Fruit fly (Drosophila melanogaster): ENCODE data around the gene CG14609.

Gene CG14609

DNA sequence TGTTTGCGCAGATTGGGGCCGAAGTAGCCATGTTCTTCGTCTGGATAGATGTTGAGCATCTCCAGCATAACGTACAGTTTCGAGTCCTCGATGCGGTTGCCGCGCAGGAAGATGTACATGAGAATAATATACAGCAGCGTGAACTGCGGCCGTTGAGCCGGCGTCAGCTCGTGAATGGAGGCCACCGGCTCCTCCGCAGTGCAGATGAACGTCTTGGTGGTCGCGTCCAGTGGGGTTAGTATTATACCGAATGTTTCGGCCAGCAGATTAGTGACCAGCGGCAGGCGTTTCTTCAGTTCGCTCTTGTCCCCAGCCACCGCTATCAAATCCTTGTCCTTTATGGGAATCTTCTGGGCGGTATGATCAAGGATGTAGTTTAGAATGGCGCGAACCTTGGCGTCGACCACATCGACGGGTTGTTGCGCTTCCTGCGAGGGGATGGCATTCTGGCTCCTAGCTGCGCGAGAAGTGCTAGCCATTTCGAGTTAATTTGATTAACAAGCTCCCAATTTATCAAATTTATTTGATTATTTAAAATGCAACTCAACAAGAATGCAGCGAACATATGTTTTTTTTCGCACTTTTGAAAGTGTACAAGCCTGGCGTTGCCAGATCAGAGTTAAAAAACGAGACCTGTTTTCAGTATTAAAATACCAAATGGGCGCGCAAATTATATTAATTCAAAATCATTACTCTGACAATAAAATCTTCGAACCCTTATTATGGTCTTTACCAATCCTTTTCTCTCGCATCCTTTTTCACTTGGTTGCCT lies 46.0 kb upstream of the CG14609 start, which contains the start of gene MAGE (continued):
- TF ChIP-seq pum (GFP tag; optimal IDR thresholded peaks at IDR 0.05) = no peak
- no peak for TF ChIP-seq dan (GFP tag; IDR thresholded peaks at IDR 0.05)
- TF ChIP-seq bowl (GFP tag; IDR thresholded peaks at IDR 0.05) = no peak
- TF ChIP-seq ab (GFP tag; optimal IDR thresholded peaks at IDR 0.05) = no peak
- TF ChIP-seq chif (GFP tag; optimal IDR thresholded peaks at IDR 0.05) = no peak
- no peak for TF ChIP-seq ATbp (GFP tag; optimal IDR thresholded peaks at IDR 0.05)
- TF ChIP-seq CG1602 (GFP tag; optimal IDR thresholded peaks at IDR 0.05) = no peak
- TF ChIP-seq usp (GFP tag; optimal IDR thresholded peaks at IDR 0.05) = no peak
- TF ChIP-seq sug (tag; optimal IDR thresholded peaks at IDR 0.05) = no peak
- no peak for TF ChIP-seq ftz-f1 (GFP tag; optimal IDR thresholded peaks at IDR 0.05)
- no peak for TF ChIP-seq CG17829 (tag; optimal IDR thresholded peaks at IDR 0.05)
- TF ChIP-seq CG16863 (GFP tag; optimal IDR thresholded peaks at IDR 0.05) = no peak
- no peak for TF ChIP-seq CG12942 (GFP tag; optimal IDR thresholded peaks at IDR 0.05)
- TF ChIP-seq Ets97D (GFP tag; optimal IDR thresholded peaks at IDR 0.05) = no peak
- no peak for TF ChIP-seq pita (GFP tag; optimal IDR thresholded peaks at IDR 0.05)
- no peak for TF ChIP-seq Fer2 (tag; optimal IDR thresholded peaks at IDR 0.05)
- TF ChIP-seq chinmo (GFP tag; IDR thresholded peaks at IDR 0.05; ENCODE audit: partially characterized antibody) = peak; percentile 75; the same call in 1 of the 4 replicates
- no peak for TF ChIP-seq dimm (GFP tag; IDR thresholded peaks at IDR 0.05)
- no peak for TF ChIP-seq CG18619 (GFP tag; optimal IDR thresholded peaks at IDR 0.05)
- no peak for TF ChIP-seq CG14014 (GFP tag; IDR thresholded peaks at IDR 0.05)
- no peak for TF ChIP-seq nmo (GFP tag; optimal IDR thresholded peaks at IDR 0.05)
- no peak for TF ChIP-seq CG2199 (GFP tag; IDR thresholded peaks at IDR 0.05)
- TF ChIP-seq trem (tag; optimal IDR thresholded peaks at IDR 0.05) = peak; percentile 83
- TF ChIP-seq az2 (GFP tag; optimal IDR thresholded peaks at IDR 0.05) = no peak
- peak; percentile 54 for TF ChIP-seq CG10267 (tag; optimal IDR thresholded peaks at IDR 0.05)
- TF ChIP-seq CG6813 (GFP tag; optimal IDR thresholded peaks at IDR 0.05) = no peak
- no peak for TF ChIP-seq CG16815 (GFP tag; optimal IDR thresholded peaks at IDR 0.05)
- TF ChIP-seq CG9797 (GFP tag; optimal IDR thresholded peaks at IDR 0.05) = no peak
- TF ChIP-seq CG11085 (GFP tag; IDR thresholded peaks at IDR 0.05) = no peak
- no peak for TF ChIP-seq kay (GFP tag; optimal IDR thresholded peaks at IDR 0.05)
- no peak for TF ChIP-seq CG10462 (GFP tag; optimal IDR thresholded peaks at IDR 0.05)
- no peak for TF ChIP-seq CG31365 (tag; optimal IDR thresholded peaks at IDR 0.05)
- no peak for TF ChIP-seq jigr1 (GFP tag; IDR thresholded peaks at IDR 0.05)
- TF ChIP-seq CG15514 (GFP tag; optimal IDR thresholded peaks at IDR 0.05) = no peak
- TF ChIP-seq CG12104 (GFP tag; optimal IDR thresholded peaks at IDR 0.05) = no peak
- TF ChIP-seq B-H1 (GFP tag; IDR thresholded peaks at IDR 0.05) = no peak
- no peak for TF ChIP-seq CG14441 (GFP tag; IDR thresholded peaks at IDR 0.05)
- no peak for TF ChIP-seq CG1832 (GFP tag; optimal IDR thresholded peaks at IDR 0.05)
- TF ChIP-seq CG7372 (GFP tag; IDR thresholded peaks at IDR 0.05) = no peak
- no peak for TF ChIP-seq cg (GFP tag; optimal IDR thresholded peaks at IDR 0.05)
- no peak for TF ChIP-seq cwo (GFP tag; optimal IDR thresholded peaks at IDR 0.05)
- TF ChIP-seq ci (GFP tag; IDR thresholded peaks at IDR 0.05) = no peak
- no peak for TF ChIP-seq abd-A (tag; optimal IDR thresholded peaks at IDR 0.05)
- peak; percentile 28 for TF ChIP-seq CG14710 (tag; optimal IDR thresholded peaks at IDR 0.05)
- no peak for TF ChIP-seq CG6854 (GFP tag; optimal IDR thresholded peaks at IDR 0.05)
- TF ChIP-seq stwl (tag; optimal IDR thresholded peaks at IDR 0.05) = peak; percentile 46
- TF ChIP-seq CG18764 (GFP tag; optimal IDR thresholded peaks at IDR 0.05) = no peak
- TF ChIP-seq ems (GFP tag; optimal IDR thresholded peaks at IDR 0.05) = no peak
- TF ChIP-seq Lhr (GFP tag; optimal IDR thresholded peaks at IDR 0.05) = no peak
- no peak for TF ChIP-seq Chrac-16 (GFP tag; optimal IDR thresholded peaks at IDR 0.05)
- TF ChIP-seq da (GFP tag; optimal IDR thresholded peaks at IDR 0.05) = no peak

Measured in whole organism, embryonic.